Worm (Caenorhabditis elegans): ENCODE data around the gene twk-11.

Gene twk-11

DNA sequence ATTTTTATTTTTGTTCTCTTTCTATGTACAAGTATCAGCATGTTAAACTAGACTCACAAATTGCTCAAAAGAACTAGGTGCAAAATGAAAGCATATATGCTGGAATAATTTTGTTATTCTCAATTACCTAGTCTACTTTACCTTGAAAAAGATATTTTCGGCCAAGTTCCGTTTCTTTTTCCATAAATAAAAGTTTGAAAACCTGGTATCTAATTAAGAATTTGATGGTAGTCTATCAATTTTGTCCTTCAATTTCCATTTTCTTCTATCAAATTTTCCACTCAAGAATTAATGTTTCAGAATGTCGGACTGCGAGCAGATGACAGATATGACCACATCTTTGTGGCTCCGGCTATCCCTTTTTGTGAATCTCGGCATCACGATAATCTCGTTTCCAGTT, 32.5 kb downstream of the twk-11 start, which contains the start of gene srab-4:
Gene srab-4 (plus strand): TSS at position 301 of the 400 bp plus-strand sequence.
- TF ChIP-seq flh-1 (GFP tag; optimal IDR thresholded peaks at IDR 0.05) = no peak
- no peak for TF ChIP-seq mls-2 (tag; optimal IDR thresholded peaks at IDR 0.05)
- TF ChIP-seq mep-1 (tag; optimal IDR thresholded peaks at IDR 0.05) = no peak
- no peak for TF ChIP-seq ces-1 (GFP tag; optimal IDR thresholded peaks at IDR 0.05)
- TF ChIP-seq nhr-76 (tag; optimal IDR thresholded peaks at IDR 0.05) = no peak
- no peak for TF ChIP-seq snpc-4 (tag; optimal IDR thresholded peaks at IDR 0.05)

DNA sequence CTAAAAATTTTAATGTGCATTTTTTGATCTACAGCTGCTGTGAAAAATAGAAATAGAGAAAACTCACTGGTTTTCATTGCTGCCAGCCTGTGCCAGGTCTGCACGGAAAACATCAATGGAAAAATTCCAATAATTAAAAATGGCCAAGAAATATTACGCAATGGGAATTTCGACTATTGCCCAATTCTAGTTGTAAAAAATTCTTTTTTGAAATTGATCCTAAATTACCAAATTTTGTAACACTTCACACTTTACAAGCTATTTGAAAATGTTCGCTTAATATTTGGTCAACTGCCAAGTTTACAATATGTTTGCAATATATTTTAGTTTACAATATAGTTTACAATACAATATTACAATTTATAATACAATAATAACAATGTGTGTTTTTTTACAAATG, 35.6 kb downstream of the twk-11 start:
- TF ChIP-seq ceh-83 (GFP tag; optimal IDR thresholded peaks at IDR 0.05) = no peak
- TF ChIP-seq zip-8 (tag; optimal IDR thresholded peaks at IDR 0.05) = peak; percentile 71

ce11 chrV:6998303-6998884, 38.0 kb downstream of the twk-11 start, which contains the start of gene nhr-42:
nhr-42 (plus strand) TSS chrV:6998819.
- TF ChIP-seq tbx-8 (GFP tag; optimal IDR thresholded peaks at IDR 0.05) = no peak
- no peak for TF ChIP-seq flh-1 (GFP tag; optimal IDR thresholded peaks at IDR 0.05)
- no peak for TF ChIP-seq bed-3 (GFP tag; optimal IDR thresholded peaks at IDR 0.05)
- no peak for TF ChIP-seq mls-2 (tag; optimal IDR thresholded peaks at IDR 0.05)
- TF ChIP-seq pha-4 (tag; optimal IDR thresholded peaks at IDR 0.05) = no peak

DNA sequence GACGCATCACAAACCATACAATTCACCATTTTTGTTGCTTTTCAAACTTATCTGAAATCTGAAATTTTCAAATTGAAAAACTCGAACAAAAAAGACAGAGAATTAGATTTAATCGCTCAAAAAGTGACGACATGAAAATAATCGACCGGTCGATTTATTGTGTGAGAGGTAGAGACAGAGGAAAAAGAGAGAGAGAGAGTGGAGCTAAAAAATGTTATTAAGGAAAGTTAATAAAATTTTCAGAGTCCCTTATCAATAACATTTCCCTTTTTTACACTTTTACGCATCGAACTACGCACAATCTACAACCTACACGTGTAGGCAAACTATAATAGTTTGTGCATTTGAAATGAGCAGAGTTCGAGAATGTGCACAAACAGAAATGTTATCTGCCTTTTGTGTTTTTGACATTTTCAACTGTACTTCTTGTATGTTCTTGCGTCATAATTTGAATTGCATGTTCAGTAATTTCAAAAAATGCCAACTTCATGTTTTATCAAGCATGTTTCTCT, 39.3 kb downstream of the twk-11 start, which contains the start of gene nhr-107:
Gene nhr-107 (minus strand): TSS at position 51 of the 512 bp plus-strand sequence.
- no peak for TF ChIP-seq hlh-1 (tag; optimal IDR thresholded peaks at IDR 0.05)
- no peak for TF ChIP-seq cnd-1 (tag; optimal IDR thresholded peaks at IDR 0.05)
- TF ChIP-seq zip-8 (tag; optimal IDR thresholded peaks at IDR 0.05) = peak; percentile 22
- no peak for TF ChIP-seq mls-2 (tag; optimal IDR thresholded peaks at IDR 0.05)
- no peak for TF ChIP-seq elt-3 (tag; optimal IDR thresholded peaks at IDR 0.05)

DNA sequence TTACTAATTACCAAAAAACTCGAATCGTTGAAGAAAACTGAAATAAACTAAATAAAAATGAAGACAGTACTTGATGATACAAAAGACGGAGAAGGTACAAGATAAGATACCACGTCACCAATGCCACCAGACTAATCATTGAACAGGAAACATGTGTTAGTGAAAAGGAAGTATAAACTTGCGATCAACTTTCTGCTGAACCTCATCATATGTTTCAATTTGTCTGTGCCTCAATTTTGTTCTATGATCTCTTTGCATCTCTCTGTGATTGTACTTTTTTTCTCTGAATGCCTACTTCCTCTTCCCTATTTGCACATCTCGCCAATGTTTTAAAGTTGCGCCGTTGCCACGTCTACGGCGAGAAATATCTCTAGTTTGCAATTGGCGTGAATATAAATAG, 42.4 kb downstream of the twk-11 start:
- TF ChIP-seq nhr-28 (tag; optimal IDR thresholded peaks at IDR 0.05) (no peak), nhr-237 (tag; optimal IDR thresholded peaks at IDR 0.05) (no peak), unc-39 (tag; optimal IDR thresholded peaks at IDR 0.05) (no peak), mep-1 (tag; optimal IDR thresholded peaks at IDR 0.05) (no peak), hlh-1 (tag; optimal IDR thresholded peaks at IDR 0.05) (no peak), lin-13 (tag; optimal IDR thresholded peaks at IDR 0.05) (no peak), elt-3 (tag; optimal IDR thresholded peaks at IDR 0.05) (no peak), nhr-2 (tag; optimal IDR thresholded peaks at IDR 0.05) (no peak), snpc-4 (tag; optimal IDR thresholded peaks at IDR 0.05) (no peak), ceh-39 (tag; optimal IDR thresholded peaks at IDR 0.05) (no peak), lin-32 (GFP tag; optimal IDR thresholded peaks at IDR 0.05) (no peak), nhr-76 (tag; optimal IDR thresholded peaks at IDR 0.05) (no peak), ces-1 (GFP tag; optimal IDR thresholded peaks at IDR 0.05) (no peak)

ce11 chrV:6991771-6992170, 44.6 kb downstream of the twk-11 start, which contains the start of gene nhr-162:
nhr-162 (minus strand) TSS chrV:6991871.
- no peak for TF ChIP-seq ceh-83 (GFP tag; optimal IDR thresholded peaks at IDR 0.05)
- no peak for TF ChIP-seq elt-3 (tag; optimal IDR thresholded peaks at IDR 0.05)
- TF ChIP-seq pha-4 (tag; optimal IDR thresholded peaks at IDR 0.05) = no peak
- no peak for TF ChIP-seq ceh-39 (tag; optimal IDR thresholded peaks at IDR 0.05)
- no peak for TF ChIP-seq nhr-28 (tag; optimal IDR thresholded peaks at IDR 0.05)
- no peak for TF ChIP-seq nhr-2 (tag; optimal IDR thresholded peaks at IDR 0.05)
- no peak for TF ChIP-seq cnd-1 (tag; optimal IDR thresholded peaks at IDR 0.05)
- TF ChIP-seq drap-1 (GFP tag; optimal IDR thresholded peaks at IDR 0.05) = no peak
- TF ChIP-seq nhr-76 (tag; optimal IDR thresholded peaks at IDR 0.05) = no peak
- TF ChIP-seq ham-2 (GFP tag; optimal IDR thresholded peaks at IDR 0.05) = no peak
- TF ChIP-seq blmp-1 (tag; optimal IDR thresholded peaks at IDR 0.05) = no peak
- no peak for TF ChIP-seq unc-39 (tag; optimal IDR thresholded peaks at IDR 0.05)
- TF ChIP-seq tbx-8 (GFP tag; optimal IDR thresholded peaks at IDR 0.05) = no peak
- TF ChIP-seq flh-1 (GFP tag; optimal IDR thresholded peaks at IDR 0.05) = no peak
- TF ChIP-seq unc-62 (GFP tag; optimal IDR thresholded peaks at IDR 0.05) = no peak
- TF ChIP-seq M03D4.4 (tag; optimal IDR thresholded peaks at IDR 0.05) = no peak
- TF ChIP-seq ztf-11 (tag; optimal IDR thresholded peaks at IDR 0.05) = no peak
- no peak for TF ChIP-seq zip-8 (tag; optimal IDR thresholded peaks at IDR 0.05)

Data from whole organism, mixed stage, embryonic.